Worm (Caenorhabditis elegans) whole organism, mixed stage, embryonic: ENCODE measurements around the gene gtbp-1.

ENCODE experiments used
- lin-13 ChIP-seq: fragments of 150-350 bp; optimal IDR thresholded peaks from 2 replicates; lab custom pipeline; 2014; ENCODE audit warnings: missing biosample characterization, missing genetic modification characterization
- mab-5 ChIP-seq: fragments of 150-350 bp; optimal IDR thresholded peaks from 2 replicates; lab custom pipeline; 2014; ENCODE audit warnings: missing biosample characterization, missing genetic modification characterization
- nhr-12 ChIP-seq: fragments of 150-350 bp; optimal IDR thresholded peaks from 2 replicates; lab custom pipeline; 2014; ENCODE audit warnings: missing biosample characterization, missing genetic modification characterization

ce11 chrIV:10177779-10178178 lies 49.0 kb upstream of the gtbp-1 start, which contains the start of gene mspn-1:
- TF ChIP-seq lin-13 (no peak), mab-5 (tag; lab: Kevin White, UChicago) (no peak), nhr-12 (tag; lab: Kevin White, UChicago) (no peak)
